Fruit fly (Drosophila melanogaster) whole organism, wandering third instar larva: ENCODE data around the gene CG31730.
A peak's percentile ranks its signal among the peaks of the same experiment; 100 is the strongest.
"Not testable (repeated sequence)": the region's sequence is repeated elsewhere in the genome, so short reads cannot be mapped to it uniquely, and the experiment has no call there.

ENCODE experiments used
- CG32264 ChIP-seq: fragments of 200-800 bp; sonication (Bioruptor generic); optimal IDR thresholded peaks from 2 replicates; lab custom pipeline; 2016; ENCODE audit warnings: missing biosample characterization, missing genetic modification characterization
- CG9705 ChIP-seq: fragments of 200-800 bp; sonication (Bioruptor generic); optimal IDR thresholded peaks from 2 replicates; lab custom pipeline; 2018; ENCODE audit warnings: missing biosample characterization, mild to moderate bottlenecking, missing genetic modification characterization
- HLH106 ChIP-seq: fragments of 200-800 bp; optimal IDR thresholded peaks from 3 replicates; lab custom pipeline; 2019; ENCODE audit warnings: missing biosample characterization, mild to moderate bottlenecking, missing genetic modification characterization, moderate library complexity
- Hnf4 ChIP-seq: fragments of 200-800 bp; sonication (Bioruptor generic); optimal IDR thresholded peaks from 2 replicates; lab custom pipeline; 2016; ENCODE audit warnings: missing biosample characterization, mild to moderate bottlenecking, missing genetic modification characterization
- Hr83 ChIP-seq: fragments of 200-300 bp; sonication (Bioruptor generic); optimal IDR thresholded peaks from 2 replicates; lab custom pipeline; 2016; ENCODE audit warnings: missing biosample characterization, mild to moderate bottlenecking, missing genetic modification characterization, moderate library complexity; ENCODE audit not compliant: poor library complexity, severe bottlenecking
- Jra ChIP-seq: sonication (Bioruptor generic); optimal IDR thresholded peaks from 2 replicates; lab custom pipeline; 2016; ENCODE audit warnings: missing biosample characterization, missing genetic modification characterization
- Mio ChIP-seq: sonication (Bioruptor generic); optimal IDR thresholded peaks from 2 replicates; lab custom pipeline; 2016; ENCODE audit warnings: missing biosample characterization, missing genetic modification characterization
- Myc ChIP-seq: fragments of >200 bp; optimal IDR thresholded peaks from 2 replicates; lab custom pipeline; 2017
- OdsH ChIP-seq: fragments of 200-800 bp; sonication (Bioruptor generic); optimal IDR thresholded peaks from 2 replicates; lab custom pipeline; 2016; ENCODE audit warnings: missing biosample characterization, mild to moderate bottlenecking, missing genetic modification characterization
- Rel ChIP-seq, 2 experiments: fragments of 200-800 bp; sonication (Bioruptor generic) in 1 of 2; optimal IDR thresholded peaks; 2 replicates in 1 of 2; 3 replicates in 1 of 2; lab custom pipeline; 2016 to 2019; ENCODE audit warnings: mild to moderate bottlenecking in 2 of 2, missing biosample characterization in 2 of 2, missing genetic modification characterization in 2 of 2, moderate library complexity in 1 of 2
- br ChIP-seq: fragments of 200-800 bp; sonication (Bioruptor generic); optimal IDR thresholded peaks from 2 replicates; lab custom pipeline; 2016; ENCODE audit warnings: missing biosample characterization, missing genetic modification characterization
- brk ChIP-seq: fragments of 200-800 bp; sonication (Bioruptor generic); optimal IDR thresholded peaks from 2 replicates; lab custom pipeline; 2016; ENCODE audit warnings: missing biosample characterization, mild to moderate bottlenecking, missing genetic modification characterization
- dl ChIP-seq, 2 experiments: fragments of 175-275, 200-275 bp in 1 of 2; fragments of 200-275 bp in 1 of 2; sonication (Bioruptor generic); optimal IDR thresholded peaks; lab custom pipeline; 2018; ENCODE audit warnings: mild to moderate bottlenecking in 2 of 2, missing biosample characterization in 2 of 2, missing genetic modification characterization in 2 of 2, moderate library complexity in 2 of 2; ENCODE audit not compliant: partially characterized antibody in 2 of 2, insufficient read depth in 1 of 2
- dsf ChIP-seq: sonication (Bioruptor generic); optimal IDR thresholded peaks from 2 replicates; lab custom pipeline; 2016; ENCODE audit warnings: missing biosample characterization, missing genetic modification characterization, borderline replicate concordance
- ey ChIP-seq: fragments of 200-800 bp; sonication (Bioruptor generic); optimal IDR thresholded peaks from 2 replicates; lab custom pipeline; 2016; ENCODE audit warnings: missing biosample characterization, missing genetic modification characterization
- foxo ChIP-seq, 2 experiments: fragments of 200-800 bp; sonication (Bioruptor generic); optimal IDR thresholded peaks; 2 replicates in 1 of 2; 3 replicates in 1 of 2; lab custom pipeline; 2016 to 2017; ENCODE audit warnings: missing biosample characterization in 2 of 2, missing genetic modification characterization in 2 of 2
- fru ChIP-seq: fragments of 200-800 bp; sonication (Bioruptor generic); optimal IDR thresholded peaks from 3 replicates; lab custom pipeline; 2016; ENCODE audit warnings: missing biosample characterization, mild to moderate bottlenecking, missing genetic modification characterization
- h ChIP-seq: fragments of 200-800 bp; sonication (Bioruptor generic); optimal IDR thresholded peaks from 3 replicates; lab custom pipeline; 2016; ENCODE audit warnings: missing biosample characterization, mild to moderate bottlenecking, missing genetic modification characterization
- jim ChIP-seq: fragments of 175-275, 200-325 bp; sonication (Bioruptor generic); optimal IDR thresholded peaks from 2 replicates; lab custom pipeline; 2016; ENCODE audit warnings: missing biosample characterization, mild to moderate bottlenecking, missing genetic modification characterization
- psq ChIP-seq: fragments of 200-800 bp; sonication (Bioruptor generic); optimal IDR thresholded peaks from 3 replicates; lab custom pipeline; 2017; ENCODE audit warnings: missing biosample characterization, mild to moderate bottlenecking, missing genetic modification characterization, moderate library complexity
- rgr ChIP-seq: fragments of 200-800 bp; sonication (Bioruptor generic); optimal IDR thresholded peaks from 3 replicates; lab custom pipeline; 2016; ENCODE audit warnings: missing biosample characterization, mild to moderate bottlenecking, missing genetic modification characterization
- sv ChIP-seq: fragments of 200-800 bp; sonication (Bioruptor generic); optimal IDR thresholded peaks from 3 replicates; lab custom pipeline; 2016; ENCODE audit warnings: missing biosample characterization, missing genetic modification characterization
- woc ChIP-seq: sonication (Bioruptor generic); optimal IDR thresholded peaks from 2 replicates; lab custom pipeline; 2016; ENCODE audit warnings: missing biosample characterization, mild to moderate bottlenecking, missing genetic modification characterization

CG31730 gene

dm6 chr2L:13219281-13220092 is 40.1 kb downstream of the CG31730 start, which contains the start of the genes CG9426 and mRF1:
TSS of gene CG9426 (minus strand) at chr2L:13219923.
TSS of gene mRF1 (plus strand) at chr2L:13219979.
- peak; percentile 41 for TF ChIP-seq br (GFP tag; lab: Kevin White, UChicago)
- peak; percentile 74 for TF ChIP-seq Hr83 (GFP tag; lab: Kevin White, UChicago)
- no peak for TF ChIP-seq Rel (GFP tag; optimal IDR thresholded peaks at IDR 0.05; lab: Kevin White, UChicago)
- peak; percentile 1 for TF ChIP-seq Rel (tag; optimal IDR thresholded peaks at IDR 0.05; lab: Kevin White, UChicago)
- TF ChIP-seq sv (GFP tag; lab: Kevin White, UChicago), result no peak
- peak; percentile 37 for TF ChIP-seq Jra (GFP tag; lab: Kevin White, UChicago)
- no peak for TF ChIP-seq Myc (lab: Kevin White, UChicago)
- no peak for TF ChIP-seq CG32264 (GFP tag; lab: Kevin White, UChicago)
- TF ChIP-seq rgr (GFP tag; lab: Kevin White, UChicago), result peak; percentile 41
- TF ChIP-seq psq (GFP tag; lab: Kevin White, UChicago), result peak; percentile 15
- no peak for TF ChIP-seq brk (GFP tag; lab: Kevin White, UChicago)
- TF ChIP-seq dsf (GFP tag; lab: Kevin White, UChicago), result no peak
- TF ChIP-seq foxo (GFP tag; optimal IDR thresholded peaks at IDR 0.05; lab: Kevin White, UChicago), result no peak
- TF ChIP-seq HLH106 (tag; lab: Kevin White, UChicago), result peak; percentile 20
- peak; percentile 55 for TF ChIP-seq h (GFP tag; lab: Kevin White, UChicago)
- TF ChIP-seq Hnf4 (GFP tag; lab: Kevin White, UChicago), result peak; percentile 79
- peak; percentile 0 for TF ChIP-seq fru
- TF ChIP-seq OdsH (GFP tag; lab: Kevin White, UChicago), result no peak
- TF ChIP-seq Mio (GFP tag; lab: Kevin White, UChicago), result no peak

dm6 chr2L:13215640-13216129 is 43.9 kb downstream of the CG31730 start:
- peak; percentile 77 for TF ChIP-seq h (GFP tag; lab: Kevin White, UChicago)
- peak; percentile 5 for TF ChIP-seq Myc (lab: Kevin White, UChicago)
- TF ChIP-seq foxo (GFP tag; optimal IDR thresholded peaks at IDR 0.05; lab: Kevin White, UChicago), result peak in 1 of 2 experiments; percentile 61
- peak; percentile 64 for TF ChIP-seq br (GFP tag; lab: Kevin White, UChicago)
- peak; percentile 82 for TF ChIP-seq Hnf4 (GFP tag; lab: Kevin White, UChicago)
- TF ChIP-seq HLH106 (tag; lab: Kevin White, UChicago), result peak; percentile 43
- TF ChIP-seq jim (GFP tag; lab: Kevin White, UChicago), result peak; percentile 26
- peak; percentile 25 for TF ChIP-seq OdsH (GFP tag; lab: Kevin White, UChicago)
- TF ChIP-seq ey, result peak; percentile 6
- peak; percentile 9 for TF ChIP-seq psq (GFP tag; lab: Kevin White, UChicago)
- peak; percentile 55 for TF ChIP-seq woc (GFP tag; lab: Kevin White, UChicago)
- peak; percentile 69 for TF ChIP-seq fru
- TF ChIP-seq Hr83 (GFP tag; lab: Kevin White, UChicago), result peak; percentile 2

- no peak for TF ChIP-seq CG9705 (GFP tag; lab: Kevin White, UChicago)
- TF ChIP-seq Rel (GFP tag; optimal IDR thresholded peaks at IDR 0.05; lab: Kevin White, UChicago), result no peak
- peak; percentile 69 for TF ChIP-seq Rel (tag; optimal IDR thresholded peaks at IDR 0.05; lab: Kevin White, UChicago)
Measured at dm6 chr2L:13215010-13215409, 44.5 kb downstream of the CG31730 start, which contains the start of gene kek4. TSS of gene kek4 (minus strand) at chr2L:13215350.

dm6 chr2L:13211764-13212265 is 47.7 kb downstream of the CG31730 start, which contains the start of gene CG15482:
TSS of gene CG15482 (minus strand) at chr2L:13211814.
- TF ChIP-seq dl (GFP tag; optimal IDR thresholded peaks at IDR 0.05; lab: Kevin White, UChicago; ENCODE audit: insufficient read depth in 1 of 2, partially characterized antibody in 2 of 2); CG9705 (GFP tag; lab: Kevin White, UChicago); foxo (GFP tag; optimal IDR thresholded peaks at IDR 0.05; lab: Kevin White, UChicago): not testable (repeated sequence)
